Fruit fly (Drosophila melanogaster) whole organism, adult: ENCODE results near the gene Zip71B.

Source experiments
- CG11617 ChIP-seq: fragments of 200-800 bp; sonication (Bioruptor generic); optimal IDR thresholded peaks from 2 replicates; lab custom pipeline; 2017; ENCODE audit warnings: mild to moderate bottlenecking, missing biosample characterization, missing genetic modification reagents, missing genetic modification characterization
- CG12768 ChIP-seq: fragments of 200-800 bp; sonication (Bioruptor generic); optimal IDR thresholded peaks from 2 replicates; lab custom pipeline; 2017; ENCODE audit warnings: missing biosample characterization, missing genetic modification characterization, mild to moderate bottlenecking, moderate library complexity, missing genetic modification reagents
- CG14711 ChIP-seq: fragments of 200-800 bp; sonication (Bioruptor generic); optimal IDR thresholded peaks from 2 replicates; lab custom pipeline; 2018; ENCODE audit warnings: missing biosample characterization, mild to moderate bottlenecking, missing genetic modification characterization, moderate library complexity
- CG1620 ChIP-seq: fragments of 200-800 bp; sonication (Bioruptor generic); optimal IDR thresholded peaks from 2 replicates; lab custom pipeline; 2016; ENCODE audit warnings: missing biosample characterization, missing genetic modification characterization
- CG33017 ChIP-seq: fragments of 200-800 bp; sonication (Bioruptor generic); optimal IDR thresholded peaks from 2 replicates; lab custom pipeline; 2018; ENCODE audit warnings: missing biosample characterization, mild to moderate bottlenecking, missing genetic modification characterization, moderate library complexity
- CG5204 ChIP-seq: fragments of 200-800 bp; sonication (Bioruptor generic); optimal IDR thresholded peaks from 2 replicates; lab custom pipeline; 2016; ENCODE audit warnings: missing biosample characterization, missing genetic modification characterization
- CG7045 ChIP-seq: fragments of 200-800 bp; sonication (Bioruptor generic); optimal IDR thresholded peaks from 2 replicates; lab custom pipeline; 2017; ENCODE audit warnings: missing biosample characterization, mild to moderate bottlenecking, missing genetic modification characterization
- CG7101 ChIP-seq: fragments of 200-800 bp; sonication (Bioruptor generic); optimal IDR thresholded peaks from 2 replicates; lab custom pipeline; 2018; ENCODE audit warnings: missing biosample characterization, mild to moderate bottlenecking, missing genetic modification characterization, moderate library complexity
- Clk ChIP-seq: fragments of 200-800 bp; sonication (Bioruptor generic); optimal IDR thresholded peaks from 2 replicates; lab custom pipeline; 2017; ENCODE audit warnings: missing biosample characterization, missing genetic modification characterization
- Crg-1 ChIP-seq: fragments of 200-800 bp; sonication (Bioruptor generic); optimal IDR thresholded peaks from 2 replicates; lab custom pipeline; 2016; ENCODE audit warnings: missing biosample characterization, missing genetic modification characterization
- Hr96 ChIP-seq: fragments of 200-800 bp; sonication (Bioruptor generic); optimal IDR thresholded peaks from 2 replicates; lab custom pipeline; 2016; ENCODE audit warnings: missing biosample characterization, missing genetic modification characterization
- Mnt ChIP-seq: fragments of 200-800 bp; sonication (Bioruptor generic); optimal IDR thresholded peaks from 2 replicates; lab custom pipeline; 2016; ENCODE audit warnings: missing biosample characterization, mild to moderate bottlenecking, missing genetic modification characterization
- bab1 ChIP-seq: fragments of 200-800 bp; sonication (Bioruptor generic); optimal IDR thresholded peaks from 3 replicates; lab custom pipeline; 2019; ENCODE audit warnings: missing biosample characterization, mild to moderate bottlenecking, missing genetic modification characterization, moderate library complexity
- cic ChIP-seq: fragments of 200-800 bp; sonication (Bioruptor generic); optimal IDR thresholded peaks from 2 replicates; lab custom pipeline; 2017; ENCODE audit warnings: missing biosample characterization, mild to moderate bottlenecking, missing genetic modification characterization, moderate library complexity
- cnc ChIP-seq, 2 experiments: fragments of >200 bp; optimal IDR thresholded peaks; 2 replicates each; lab custom pipeline; 2017
- kay ChIP-seq: fragments of 200-800 bp; sonication (Bioruptor generic); peaks from one replicate; lab custom pipeline; 2016; ENCODE audit warnings: missing biosample characterization, missing genetic modification characterization, borderline replicate concordance
- ovo ChIP-seq: fragments of 200-800 bp; sonication (Bioruptor generic); optimal IDR thresholded peaks from 2 replicates; lab custom pipeline; 2016; ENCODE audit warnings: missing biosample characterization, missing genetic modification characterization
- pad ChIP-seq: fragments of 200-800 bp; sonication (Bioruptor generic); optimal IDR thresholded peaks from 3 replicates; lab custom pipeline; 2017; ENCODE audit warnings: missing biosample characterization, missing genetic modification characterization, mild to moderate bottlenecking, moderate library complexity, missing genetic modification reagents
- tj ChIP-seq: fragments of 200-800 bp; sonication (Bioruptor generic); optimal IDR thresholded peaks from 3 replicates; lab custom pipeline; 2017; ENCODE audit warnings: missing biosample characterization, mild to moderate bottlenecking, missing genetic modification characterization, moderate library complexity
- toe ChIP-seq: fragments of 200-800 bp; sonication (Bioruptor generic); optimal IDR thresholded peaks from 2 replicates; lab custom pipeline; 2016; ENCODE audit warnings: missing biosample characterization, missing genetic modification characterization

The Zip71B gene

DNA sequence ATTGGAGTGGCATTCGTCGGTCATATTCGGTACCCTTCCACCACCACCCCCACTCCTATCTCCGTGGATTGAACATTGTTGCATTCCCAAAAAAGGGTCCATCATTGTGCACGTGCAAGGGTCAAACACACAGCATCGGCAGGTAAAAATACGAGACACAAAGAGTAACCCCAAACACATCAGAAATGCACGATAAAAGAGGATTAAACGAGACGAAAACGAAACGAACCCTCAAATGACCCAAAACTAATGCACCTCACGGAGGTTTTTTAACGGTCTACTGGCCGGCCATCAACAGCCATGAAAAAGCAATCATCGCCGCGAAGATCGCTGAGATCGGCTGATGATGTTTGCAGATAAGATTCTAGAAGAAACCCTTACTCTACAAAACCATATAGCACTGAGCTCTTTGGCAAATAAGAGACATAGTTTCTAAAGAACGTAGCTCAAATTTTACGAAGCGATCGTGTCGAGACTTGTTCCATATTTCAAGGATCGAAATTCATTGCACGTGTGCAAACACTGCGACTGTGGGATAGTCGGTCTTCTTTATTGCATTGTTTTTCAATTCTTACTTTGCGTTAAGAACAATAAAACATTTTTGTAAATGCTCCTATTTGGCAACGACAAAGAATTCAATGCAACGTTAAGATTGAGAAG lies 25.8 kb upstream of the Zip71B start:
- no peak for TF ChIP-seq Hr96

DNA sequence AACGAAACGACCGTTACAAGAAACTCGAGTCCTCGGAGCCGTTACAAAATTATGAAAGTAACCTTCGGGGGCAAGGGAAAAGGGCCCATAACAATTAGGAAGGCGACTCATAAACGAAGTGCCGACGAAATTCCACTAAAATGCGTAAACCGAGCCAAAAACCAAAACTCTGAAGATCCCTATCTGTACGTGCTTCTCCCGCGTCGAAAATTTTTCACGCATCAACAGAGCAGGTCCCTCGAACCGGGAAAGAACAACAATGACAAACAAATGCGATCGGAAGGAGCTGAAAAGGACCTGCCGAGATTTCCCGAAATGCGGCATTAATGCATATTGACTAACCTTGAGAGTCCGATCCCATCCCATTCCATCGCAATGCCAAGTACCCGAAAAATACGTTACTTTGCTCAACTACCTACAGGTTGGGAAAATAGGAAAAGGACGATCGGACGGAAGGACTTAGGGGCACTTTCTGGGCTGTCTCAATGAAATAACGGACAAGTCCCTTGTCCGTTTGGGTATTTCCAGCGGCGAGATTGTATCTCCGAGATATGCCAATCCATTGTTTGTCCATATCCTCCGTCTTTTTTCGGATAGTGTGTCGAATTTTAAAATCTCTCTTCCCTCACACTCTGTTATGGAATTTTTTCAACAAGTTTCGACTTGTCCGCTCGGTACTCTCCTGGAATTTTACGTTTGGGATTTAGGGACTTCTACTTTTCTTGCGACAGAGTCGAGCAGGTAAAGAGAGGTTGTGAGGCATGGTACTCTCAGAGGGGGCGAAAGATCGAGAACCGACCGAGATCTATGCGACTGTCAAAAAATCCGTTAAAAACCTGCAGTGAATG lies 24.2 kb upstream of the Zip71B start:
- TF ChIP-seq CG14711 (tag; lab: Kevin White, UChicago), result no peak
- no peak for TF ChIP-seq CG5204

DNA sequence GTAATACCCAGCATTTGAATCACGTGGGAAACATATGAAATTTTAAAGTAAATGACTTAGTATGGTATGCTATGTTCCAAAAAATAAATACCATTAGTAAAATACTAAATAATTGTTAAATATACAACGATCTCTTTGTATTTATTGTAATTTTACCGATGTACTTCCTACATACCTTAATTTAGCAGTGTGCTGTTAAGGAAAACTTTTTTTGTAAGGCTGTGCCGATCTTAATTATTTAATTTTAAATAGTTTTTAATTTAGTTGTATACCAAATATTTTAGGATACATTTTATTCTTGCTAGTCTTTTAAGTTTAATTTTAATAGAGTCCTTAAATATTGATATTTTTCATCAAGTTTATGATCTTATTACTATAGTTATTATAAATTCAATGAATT lies 23.5 kb upstream of the Zip71B start:
- TF ChIP-seq kay (GFP tag; lab: Kevin White, UChicago), result no peak
- TF ChIP-seq bab1, result no peak
- TF ChIP-seq tj (GFP tag; lab: Kevin White, UChicago), result no peak
- no peak for TF ChIP-seq Clk (GFP tag; lab: Kevin White, UChicago)
- TF ChIP-seq ovo (GFP tag; lab: Kevin White, UChicago), result no peak
- TF ChIP-seq cic (GFP tag; lab: Kevin White, UChicago), result no peak
- TF ChIP-seq Crg-1 (GFP tag; lab: Kevin White, UChicago), result no peak
- no peak for TF ChIP-seq cnc (optimal IDR thresholded peaks at IDR 0.05; lab: Kevin White, UChicago)
- TF ChIP-seq CG11617 (GFP tag; lab: Kevin White, UChicago), result no peak

DNA sequence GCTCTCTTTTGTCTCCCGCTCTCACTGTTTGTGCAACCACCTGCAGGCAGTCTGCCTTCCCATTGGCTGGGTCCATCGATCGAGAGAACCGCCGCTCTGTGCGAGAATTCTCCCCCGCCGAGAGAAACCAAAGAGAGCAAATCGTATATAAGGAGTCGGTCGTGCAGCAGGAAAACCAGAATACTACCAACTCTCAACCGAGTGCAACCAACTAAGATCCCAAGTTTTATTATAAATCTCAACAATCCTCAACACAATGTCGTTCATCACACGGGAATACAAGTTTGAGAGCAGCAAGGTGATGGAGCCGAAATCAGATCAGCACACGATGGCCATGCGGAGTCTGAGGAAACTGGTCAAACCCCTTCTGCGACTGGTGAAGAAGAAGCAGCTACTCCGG lies 22.9 kb upstream of the Zip71B start, which contains the start of gene Tom:
Tom (plus strand) TSS at position 174 of the 400 bp plus-strand sequence.
- no peak for TF ChIP-seq Mnt (GFP tag; lab: Kevin White, UChicago)
- no peak for TF ChIP-seq Clk (GFP tag; lab: Kevin White, UChicago)
- no peak for TF ChIP-seq tj (GFP tag; lab: Kevin White, UChicago)
- no peak for TF ChIP-seq cic (GFP tag; lab: Kevin White, UChicago)
- TF ChIP-seq CG11617 (GFP tag; lab: Kevin White, UChicago), result no peak
- TF ChIP-seq cnc (optimal IDR thresholded peaks at IDR 0.05; lab: Kevin White, UChicago), result no peak
- no peak for TF ChIP-seq bab1
- no peak for TF ChIP-seq kay (GFP tag; lab: Kevin White, UChicago)
- no peak for TF ChIP-seq CG33017 (tag; lab: Kevin White, UChicago)
- no peak for TF ChIP-seq CG7101 (tag; lab: Kevin White, UChicago)
- TF ChIP-seq CG7045 (GFP tag; lab: Kevin White, UChicago), result no peak
- TF ChIP-seq CG5204, result no peak
- no peak for TF ChIP-seq toe (GFP tag; lab: Kevin White, UChicago)
- no peak for TF ChIP-seq Crg-1 (GFP tag; lab: Kevin White, UChicago)
- no peak for TF ChIP-seq Hr96
- no peak for TF ChIP-seq ovo (GFP tag; lab: Kevin White, UChicago)
- no peak for TF ChIP-seq CG1620 (GFP tag; lab: Kevin White, UChicago)

DNA sequence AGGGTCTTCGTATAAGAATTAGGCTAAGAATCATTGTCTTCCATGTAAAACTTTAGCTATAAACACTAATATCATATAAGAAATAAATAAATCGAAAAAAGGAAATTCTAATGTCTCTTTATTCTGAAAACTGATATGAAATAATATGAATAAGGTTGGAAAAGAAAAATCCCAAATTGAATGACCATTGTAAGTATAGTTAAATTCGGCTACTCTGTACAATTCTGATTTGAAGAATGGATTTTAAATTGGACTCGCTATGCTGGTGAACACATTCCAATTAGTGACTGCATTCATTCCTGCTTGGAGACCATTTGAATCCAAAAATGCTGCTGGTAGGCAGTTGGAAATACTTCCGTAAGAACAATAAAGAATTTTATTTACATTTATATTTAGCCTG lies 21.9 kb upstream of the Zip71B start:
- no peak for TF ChIP-seq bab1
- no peak for TF ChIP-seq CG7101 (tag; lab: Kevin White, UChicago)
- TF ChIP-seq Mnt (GFP tag; lab: Kevin White, UChicago), result no peak
- TF ChIP-seq cic (GFP tag; lab: Kevin White, UChicago), result no peak
- no peak for TF ChIP-seq Hr96
- TF ChIP-seq CG33017 (tag; lab: Kevin White, UChicago), result no peak
- no peak for TF ChIP-seq Clk (GFP tag; lab: Kevin White, UChicago)
- no peak for TF ChIP-seq kay (GFP tag; lab: Kevin White, UChicago)
- no peak for TF ChIP-seq CG12768 (GFP tag; lab: Kevin White, UChicago)
- no peak for TF ChIP-seq cnc (optimal IDR thresholded peaks at IDR 0.05; lab: Kevin White, UChicago)
- TF ChIP-seq CG1620 (GFP tag; lab: Kevin White, UChicago), result no peak
- TF ChIP-seq ovo (GFP tag; lab: Kevin White, UChicago), result no peak
- TF ChIP-seq Crg-1 (GFP tag; lab: Kevin White, UChicago), result no peak
- TF ChIP-seq CG14711 (tag; lab: Kevin White, UChicago), result no peak
- no peak for TF ChIP-seq CG7045 (GFP tag; lab: Kevin White, UChicago)
- TF ChIP-seq CG11617 (GFP tag; lab: Kevin White, UChicago), result no peak
- TF ChIP-seq pad (GFP tag; lab: Kevin White, UChicago), result no peak
- no peak for TF ChIP-seq CG5204

DNA sequence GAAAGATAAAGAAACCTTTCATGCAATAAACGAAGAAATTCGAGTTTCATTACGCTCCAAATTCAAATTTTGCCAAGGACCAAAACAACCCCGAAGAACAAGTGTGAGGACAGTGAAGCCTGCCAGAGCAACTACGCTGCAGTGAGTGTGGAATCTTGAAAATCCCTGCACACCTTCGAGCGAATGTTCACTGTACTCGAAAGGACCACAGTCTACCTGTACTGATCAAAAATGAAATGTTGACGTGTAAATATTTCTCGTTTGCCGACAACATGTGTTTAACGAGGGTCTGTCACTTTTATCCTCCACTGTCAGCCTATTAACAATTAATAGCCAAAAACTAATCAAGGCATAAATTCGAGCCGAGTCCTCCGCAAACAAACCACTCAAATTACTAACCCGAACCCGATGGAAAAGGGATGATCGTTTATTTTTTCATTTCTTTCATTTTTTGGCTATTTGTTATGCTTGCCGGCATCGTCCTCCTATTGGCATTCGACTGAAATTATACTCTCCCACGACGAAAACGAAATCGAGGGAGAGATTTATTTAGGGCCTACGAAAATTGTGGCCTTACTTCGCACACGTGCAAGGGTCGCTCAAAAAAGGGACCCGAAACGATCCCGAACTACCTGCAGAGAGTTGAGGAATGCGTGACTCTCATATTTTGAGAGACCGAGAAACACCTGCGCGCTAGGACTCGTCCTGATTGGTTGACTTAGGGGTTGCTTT lies 20.0 kb upstream of the Zip71B start:
- TF ChIP-seq CG14711 (tag; lab: Kevin White, UChicago), result no peak
- TF ChIP-seq CG11617 (GFP tag; lab: Kevin White, UChicago), result no peak
- no peak for TF ChIP-seq Clk (GFP tag; lab: Kevin White, UChicago)
- no peak for TF ChIP-seq CG33017 (tag; lab: Kevin White, UChicago)
- no peak for TF ChIP-seq Crg-1 (GFP tag; lab: Kevin White, UChicago)
- no peak for TF ChIP-seq Hr96
- no peak for TF ChIP-seq kay (GFP tag; lab: Kevin White, UChicago)
- no peak for TF ChIP-seq pad (GFP tag; lab: Kevin White, UChicago)
- TF ChIP-seq toe (GFP tag; lab: Kevin White, UChicago), result no peak
- TF ChIP-seq tj (GFP tag; lab: Kevin White, UChicago), result no peak
- TF ChIP-seq cic (GFP tag; lab: Kevin White, UChicago), result no peak
- TF ChIP-seq CG1620 (GFP tag; lab: Kevin White, UChicago), result no peak
- no peak for TF ChIP-seq CG12768 (GFP tag; lab: Kevin White, UChicago)
- no peak for TF ChIP-seq CG5204
- TF ChIP-seq CG7045 (GFP tag; lab: Kevin White, UChicago), result no peak
- no peak for TF ChIP-seq Mnt (GFP tag; lab: Kevin White, UChicago)
- no peak for TF ChIP-seq ovo (GFP tag; lab: Kevin White, UChicago)
- no peak for TF ChIP-seq cnc (optimal IDR thresholded peaks at IDR 0.05; lab: Kevin White, UChicago)
